Fruit fly (Drosophila melanogaster): ENCODE results near the gene CG11134.

CG11134 gene

DNA sequence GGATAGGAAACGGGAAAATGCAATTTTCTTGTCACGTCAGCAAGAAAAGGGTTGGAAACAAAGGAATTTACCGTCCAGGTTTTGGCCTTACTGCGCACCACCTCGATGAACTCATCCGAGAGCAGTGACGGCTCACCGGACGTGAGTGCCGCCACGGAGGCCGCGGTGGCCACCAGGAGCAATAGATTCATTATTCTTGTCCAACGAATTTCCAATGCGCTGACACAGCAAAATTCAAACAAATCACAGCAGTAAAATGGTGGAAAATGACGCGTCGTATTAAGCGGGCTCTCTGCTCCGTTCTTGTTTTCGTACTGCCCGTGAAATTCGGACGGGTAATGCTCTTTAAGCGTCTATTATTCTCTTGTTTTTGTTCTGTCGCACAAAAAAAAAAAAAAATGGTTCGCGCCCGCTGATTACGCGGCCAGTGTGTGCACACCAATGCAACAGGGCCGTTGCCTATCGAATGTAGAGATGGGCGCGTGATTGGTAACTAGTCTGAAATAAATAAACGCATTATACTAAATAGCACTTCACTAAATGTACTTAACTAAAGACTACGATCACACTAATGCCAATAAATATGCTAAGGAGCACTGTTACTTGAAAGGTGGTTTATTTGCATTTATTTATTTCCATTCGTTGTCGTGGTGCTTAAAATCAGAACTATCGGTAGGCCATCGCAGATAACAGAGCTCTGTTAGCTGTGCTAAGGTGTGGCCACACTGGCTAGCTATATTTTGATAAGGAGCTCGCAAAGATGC is 44.2 kb downstream of the CG11134 start, which contains the start of the genes CtsB and amrt (continued):
- TF ChIP-seq Camta (GFP tag; optimal IDR thresholded peaks at IDR 0.05) (peak; percentile 51), Xbp1 (GFP tag; optimal IDR thresholded peaks at IDR 0.05) (peak; percentile 52), ind (GFP tag; optimal IDR thresholded peaks at IDR 0.05) (peak; percentile 57), D19A (tag; optimal IDR thresholded peaks at IDR 0.05) (no peak), Tbp (GFP tag; optimal IDR thresholded peaks at IDR 0.05) (no peak), odd (GFP tag; optimal IDR thresholded peaks at IDR 0.05) (no peak), maf-S (GFP tag; optimal IDR thresholded peaks at IDR 0.05) (no peak), CG15601 (tag; optimal IDR thresholded peaks at IDR 0.05) (peak; percentile 9), so (GFP tag; IDR thresholded peaks at IDR 0.05) (no peak), cas (GFP tag; IDR thresholded peaks at IDR 0.05) (no peak), CG3838 (GFP tag; optimal IDR thresholded peaks at IDR 0.05) (no peak), Six4 (GFP tag; optimal IDR thresholded peaks at IDR 0.05) (no peak), CG8281 (tag; optimal IDR thresholded peaks at IDR 0.05) (no peak), insv (GFP tag; optimal IDR thresholded peaks at IDR 0.05) (peak in 1 of 2 experiments; percentile 34), CG3065 (GFP tag; optimal IDR thresholded peaks at IDR 0.05) (no peak), repo (GFP tag; optimal IDR thresholded peaks at IDR 0.05) (peak; percentile 29), gem (tag; optimal IDR thresholded peaks at IDR 0.05) (peak; percentile 47), CG6689 (GFP tag; IDR thresholded peaks at IDR 0.05) (0 out of 2 replicates have a peak, but pooled peaks have one; percentile 7), kay (GFP tag; optimal IDR thresholded peaks at IDR 0.05) (peak; percentile 28), CG2116 (GFP tag; optimal IDR thresholded peaks at IDR 0.05) (peak; percentile 49), CG10565 (GFP tag; optimal IDR thresholded peaks at IDR 0.05) (no peak), Taf1 (GFP tag; IDR thresholded peaks at IDR 0.05) (no peak), Med (GFP tag) (peak; percentile 93), CG11456 (GFP tag; IDR thresholded peaks at IDR 0.05) (no peak), CG32532 (GFP tag; IDR thresholded peaks at IDR 0.05) (peak; percentile 42; the same call in 1 of the 2 replicates), CG12659 (GFP tag; optimal IDR thresholded peaks at IDR 0.05) (peak; percentile 71), fd96Cb (tag; optimal IDR thresholded peaks at IDR 0.05) (no peak), nerfin-1 (tag; optimal IDR thresholded peaks at IDR 0.05) (peak; percentile 4), CTCF (GFP tag; optimal IDR thresholded peaks at IDR 0.05) (no peak), Dbx (GFP tag; IDR thresholded peaks at IDR 0.05) (0 out of 3 replicates have a peak, but pooled peaks have one; percentile 48), Elba2 (GFP tag; optimal IDR thresholded peaks at IDR 0.05) (no peak), tap (tag; optimal IDR thresholded peaks at IDR 0.05) (no peak), sd (tag; optimal IDR thresholded peaks at IDR 0.05) (no peak), CG18599 (GFP tag; optimal IDR thresholded peaks at IDR 0.05) (no peak), cad (GFP tag; optimal IDR thresholded peaks at IDR 0.05) (no peak), Atf3 (GFP tag; optimal IDR thresholded peaks at IDR 0.05) (peak; percentile 6), yki (optimal IDR thresholded peaks at IDR 0.05) (no peak), CG15514 (GFP tag; optimal IDR thresholded peaks at IDR 0.05) (peak; percentile 79), Jarid2 (GFP tag; optimal IDR thresholded peaks at IDR 0.05) (peak; percentile 37), CG4328 (GFP tag; optimal IDR thresholded peaks at IDR 0.05) (no peak), CG43689 (GFP tag; IDR thresholded peaks at IDR 0.05) (no peak), Asciz (GFP tag; optimal IDR thresholded peaks at IDR 0.05) (no peak), B-H1 (GFP tag; IDR thresholded peaks at IDR 0.05) (no peak), CG7372 (GFP tag; IDR thresholded peaks at IDR 0.05) (no peak), CG34422 (GFP tag; IDR thresholded peaks at IDR 0.05) (0 out of 3 replicates have a peak, but pooled peaks have one; percentile 18), Myb (GFP tag; optimal IDR thresholded peaks at IDR 0.05) (peak; percentile 52), sna (GFP tag; IDR thresholded peaks at IDR 0.05; ENCODE audit: partially characterized antibody) (peak; percentile 76), zen2 (GFP tag; IDR thresholded peaks at IDR 0.05; ENCODE audit: partially characterized antibody) (no peak; the same call in 2 of the 3 replicates), sima (GFP tag; optimal IDR thresholded peaks at IDR 0.05) (no peak), YL-1 (GFP tag; optimal IDR thresholded peaks at IDR 0.05) (peak; percentile 51), eyg (GFP tag; optimal IDR thresholded peaks at IDR 0.05) (peak; percentile 54)

Data from whole organism, embryonic.